Worm (Caenorhabditis elegans): ENCODE measurements around the gene frpr-9.

DNA sequence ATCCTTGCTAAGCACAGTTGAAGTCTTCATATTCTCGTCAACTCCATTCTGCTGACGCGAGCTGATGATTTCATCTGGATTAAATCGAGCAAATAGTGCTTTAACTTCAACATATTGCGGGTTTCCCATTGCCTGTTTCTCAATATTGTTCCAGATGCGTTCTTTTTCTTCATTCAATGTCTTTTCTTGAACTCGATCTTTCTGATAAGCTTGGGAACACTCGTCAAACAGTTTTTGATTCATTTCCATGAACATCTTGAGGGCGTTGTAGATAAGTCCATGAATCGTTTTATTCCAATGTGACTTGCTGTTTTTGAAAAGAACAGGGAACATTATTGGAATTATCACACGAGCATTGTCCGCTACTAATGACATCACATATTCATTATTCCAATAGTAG lies 35.9 kb downstream of the frpr-9 start:
- TF ChIP-seq him-1 (tag; optimal IDR thresholded peaks at IDR 0.05) (no peak), dao-5 (tag; optimal IDR thresholded peaks at IDR 0.05) (no peak), W03F9.2 (tag; optimal IDR thresholded peaks at IDR 0.05) (no peak)

All from whole organism, L4/young adult.